Worm (Caenorhabditis elegans) whole organism, late embryonic: ENCODE results near the gene K05B2.4.

Source experiments
- F13H6.1 ChIP-seq: sonication (generic microtip); optimal IDR thresholded peaks from 2 replicates; lab custom pipeline; 2016; ENCODE audit warnings: missing genetic modification characterization, missing compliant biosample characterization
- K02D7.2 ChIP-seq: sonication (generic microtip); optimal IDR thresholded peaks from 2 replicates; lab custom pipeline; 2017; ENCODE audit warnings: mild to moderate bottlenecking, missing genetic modification characterization, missing compliant biosample characterization
- K09A11.1 ChIP-seq: sonication (generic microtip); optimal IDR thresholded peaks from 2 replicates; lab custom pipeline; 2017; ENCODE audit warnings: antibody characterized with exemption, mild to moderate bottlenecking, missing genetic modification characterization, missing compliant biosample characterization; ENCODE audit not compliant: insufficient read depth
- Y22D7AL.16 ChIP-seq: sonication (generic microtip); optimal IDR thresholded peaks from 2 replicates; lab custom pipeline; 2016; ENCODE audit warnings: missing genetic modification characterization, missing compliant biosample characterization
- ahr-1 ChIP-seq: sonication (generic microtip); optimal IDR thresholded peaks from 2 replicates; lab custom pipeline; 2016; ENCODE audit warnings: missing genetic modification characterization, missing compliant biosample characterization
- ama-1 ChIP-seq: fragments of 150-350 bp; optimal IDR thresholded peaks from 2 replicates; lab custom pipeline; 2014
- ceh-22 ChIP-seq: sonication (generic microtip); optimal IDR thresholded peaks from 2 replicates; lab custom pipeline; 2017; ENCODE audit warnings: missing biosample characterization, missing genetic modification characterization
- ceh-24 ChIP-seq: sonication (generic microtip); optimal IDR thresholded peaks from 2 replicates; lab custom pipeline; 2016; ENCODE audit warnings: mild to moderate bottlenecking, missing genetic modification characterization, missing compliant biosample characterization
- ceh-48 ChIP-seq: sonication (generic microtip); optimal IDR thresholded peaks from 2 replicates; lab custom pipeline; 2016; ENCODE audit warnings: missing genetic modification characterization, inconsistent platforms, missing compliant biosample characterization
- ceh-6 ChIP-seq: fragments of 200-800 bp; sonication (Bioruptor generic); optimal IDR thresholded peaks from 2 replicates; lab custom pipeline; 2018; ENCODE audit warnings: mild to moderate bottlenecking, missing genetic modification characterization, missing compliant biosample characterization
- elt-2 ChIP-seq: sonication (generic microtip); optimal IDR thresholded peaks from 2 replicates; lab custom pipeline; 2016; ENCODE audit warnings: missing genetic modification reagents, missing genetic modification characterization, missing compliant biosample characterization
- elt-4 ChIP-seq: sonication (generic microtip); optimal IDR thresholded peaks from 2 replicates; lab custom pipeline; 2016; ENCODE audit warnings: missing genetic modification characterization, missing compliant biosample characterization
- ets-4 ChIP-seq: sonication (generic microtip); optimal IDR thresholded peaks from 2 replicates; lab custom pipeline; 2016; ENCODE audit warnings: missing genetic modification characterization, missing compliant biosample characterization
- fax-1 ChIP-seq: sonication (generic microtip); optimal IDR thresholded peaks from 2 replicates; lab custom pipeline; 2016; ENCODE audit warnings: missing genotype, missing genetic modification characterization, missing compliant biosample characterization
- fkh-6 ChIP-seq: sonication (generic microtip); optimal IDR thresholded peaks from 2 replicates; lab custom pipeline; 2016; ENCODE audit warnings: missing genetic modification characterization, missing compliant biosample characterization
- hlh-13 ChIP-seq: fragments of 200-800 bp; sonication (Bioruptor generic); optimal IDR thresholded peaks from 2 replicates; lab custom pipeline; 2018; ENCODE audit warnings: mild to moderate bottlenecking, missing genetic modification characterization, missing compliant biosample characterization
- hlh-8 ChIP-seq: sonication (generic microtip); optimal IDR thresholded peaks from 2 replicates; lab custom pipeline; 2016; ENCODE audit warnings: missing genotype, missing genetic modification characterization, missing compliant biosample characterization
- lim-6 ChIP-seq: sonication (generic microtip); optimal IDR thresholded peaks from 2 replicates; lab custom pipeline; 2016; ENCODE audit warnings: missing genetic modification characterization, missing compliant biosample characterization
- mec-3 ChIP-seq: sonication (generic microtip); optimal IDR thresholded peaks from 2 replicates; lab custom pipeline; 2016; ENCODE audit warnings: borderline replicate concordance, missing genetic modification characterization, missing compliant biosample characterization
- nfya-1 ChIP-seq: sonication (generic microtip); optimal IDR thresholded peaks from 2 replicates; lab custom pipeline; 2017; ENCODE audit warnings: missing genetic modification characterization, mild to moderate bottlenecking, missing compliant biosample characterization, antibody characterized with exemption, moderate library complexity
- nhr-11 ChIP-seq: fragments of 150-350 bp; optimal IDR thresholded peaks from 2 replicates; lab custom pipeline; 2014; ENCODE audit warnings: missing biosample characterization, missing genetic modification characterization
- nhr-232 ChIP-seq: sonication (generic microtip); optimal IDR thresholded peaks from 2 replicates; lab custom pipeline; 2016; ENCODE audit warnings: missing genetic modification characterization, missing compliant biosample characterization
- npax-4 ChIP-seq: sonication (generic microtip); optimal IDR thresholded peaks from 2 replicates; lab custom pipeline; 2016; ENCODE audit warnings: missing genetic modification characterization, missing compliant biosample characterization
- odd-2 ChIP-seq: sonication (generic microtip); optimal IDR thresholded peaks from 2 replicates; lab custom pipeline; 2017; ENCODE audit warnings: antibody characterized with exemption, mild to moderate bottlenecking, missing genetic modification characterization, missing compliant biosample characterization
- pat-9 ChIP-seq: fragments of 200-800 bp; sonication (Bioruptor generic); optimal IDR thresholded peaks from 2 replicates; lab custom pipeline; 2018; ENCODE audit warnings: mild to moderate bottlenecking, missing genetic modification characterization, moderate library complexity, missing compliant biosample characterization
- pax-1 ChIP-seq: fragments of 150-350 bp; optimal IDR thresholded peaks from 2 replicates; lab custom pipeline; 2014; ENCODE audit warnings: missing biosample characterization, missing genetic modification characterization
- pqm-1 ChIP-seq: sonication (generic microtip); optimal IDR thresholded peaks from 2 replicates; lab custom pipeline; 2016; ENCODE audit warnings: missing genetic modification characterization, missing compliant biosample characterization
- rnt-1 ChIP-seq: sonication (generic microtip); optimal IDR thresholded peaks from 2 replicates; lab custom pipeline; 2016; ENCODE audit warnings: missing genetic modification characterization, missing compliant biosample characterization
- sox-2 ChIP-seq: fragments of 200-800 bp; sonication (Bioruptor generic); IDR thresholded peaks from 2 replicates; pipeline ENCODE4 v1.3.6; 2022; ENCODE audit warnings: missing genetic modification reagents, missing genetic modification characterization, missing compliant biosample characterization
- sox-4 ChIP-seq: sonication (generic microtip); optimal IDR thresholded peaks from 2 replicates; lab custom pipeline; 2017; ENCODE audit warnings: mild to moderate bottlenecking, missing genetic modification characterization, inconsistent platforms, missing compliant biosample characterization
- syd-9 ChIP-seq: sonication (generic microtip); optimal IDR thresholded peaks from 2 replicates; lab custom pipeline; 2016; ENCODE audit warnings: mild to moderate bottlenecking, missing genetic modification characterization, moderate library complexity, missing compliant biosample characterization
- ttx-3 ChIP-seq: sonication (generic microtip); optimal IDR thresholded peaks from 2 replicates; lab custom pipeline; 2016; ENCODE audit warnings: missing genetic modification reagents, missing genetic modification characterization, missing compliant biosample characterization
- unc-3 ChIP-seq, 2 experiments: fragments of 200-800 bp in 1 of 2; sonication (Bioruptor generic) in 1 of 2; sonication (generic microtip) in 1 of 2; conservative IDR thresholded peaks in 1 of 2; optimal IDR thresholded peaks in 1 of 2; 2 replicates each; pipeline versions ENCODE4 v1.3.6 to Lab custom; 2016 to 2022; ENCODE audit warnings: missing compliant biosample characterization in 2 of 2, missing genetic modification characterization in 2 of 2, missing genetic modification reagents in 1 of 2
- unc-42 ChIP-seq: sonication (generic microtip); optimal IDR thresholded peaks from 2 replicates; lab custom pipeline; 2016; ENCODE audit warnings: missing genotype, missing genetic modification characterization, missing compliant biosample characterization
- unc-55 ChIP-seq: sonication (generic microtip); optimal IDR thresholded peaks from 2 replicates; lab custom pipeline; 2017; ENCODE audit warnings: missing biosample characterization, missing genetic modification reagents, missing genetic modification characterization
- unc-86 ChIP-seq: sonication (generic microtip); optimal IDR thresholded peaks from 2 replicates; lab custom pipeline; 2016; ENCODE audit warnings: missing genetic modification characterization, missing compliant biosample characterization
- zip-5 ChIP-seq: sonication (generic microtip); optimal IDR thresholded peaks from 2 replicates; lab custom pipeline; 2016; ENCODE audit warnings: missing genetic modification characterization, missing compliant biosample characterization
- ztf-16 ChIP-seq: sonication (generic microtip); optimal IDR thresholded peaks from 2 replicates; lab custom pipeline; 2017; ENCODE audit warnings: missing genetic modification characterization, missing compliant biosample characterization

Gene K05B2.4

DNA sequence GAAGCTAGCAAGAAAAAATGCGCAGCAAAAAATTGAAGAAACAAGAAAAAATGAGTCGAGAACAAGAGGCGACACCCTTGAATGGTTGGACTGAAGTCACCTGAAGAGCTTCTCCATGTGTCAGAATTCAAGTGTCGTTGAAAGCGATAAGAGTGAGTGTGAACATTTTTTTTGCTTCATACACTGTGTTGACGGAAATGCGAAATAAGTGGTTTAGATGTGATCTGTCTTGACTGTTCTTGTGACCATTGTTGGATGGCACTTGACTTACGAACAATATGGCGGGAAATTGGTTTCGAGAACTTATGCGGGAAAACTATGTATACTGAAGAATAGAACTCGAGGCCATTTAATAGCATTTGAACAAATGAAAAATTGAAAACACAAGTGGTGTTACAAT is 40.8 kb downstream of the K05B2.4 start:
- TF ChIP-seq odd-2 (tag; lab: Kevin White, UChicago) (no peak), ama-1 (lab: Kevin White, UChicago) (no peak), pax-1 (tag; lab: Kevin White, UChicago) (no peak), unc-42 (no peak), nhr-232 (no peak), hlh-13 (no peak), ceh-6 (GFP tag; lab: Kevin White, UChicago) (no peak), syd-9 (no peak), nhr-11 (tag; lab: Kevin White, UChicago) (no peak), K02D7.2 (tag; lab: Kevin White, UChicago) (no peak), fax-1 (no peak), ttx-3 (tag; lab: Kevin White, UChicago) (no peak)
- TF ChIP-seq, all 69 proteins: peak for 0

- no peak for TF ChIP-seq F13H6.1 (tag; lab: Kevin White, UChicago)
- TF ChIP-seq lim-6, result no peak
- TF ChIP-seq mec-3, result no peak
- no peak for TF ChIP-seq nhr-232
- TF ChIP-seq npax-4 (tag; lab: Kevin White, UChicago), result no peak
- TF ChIP-seq ets-4, result no peak
- TF ChIP-seq unc-3 (GFP tag; conservative IDR thresholded peaks at IDR 0.05; lab: Robert Waterston, UW), result no peak
- TF ChIP-seq unc-3 (tag; optimal IDR thresholded peaks at IDR 0.05; lab: Kevin White, UChicago), result no peak
- TF ChIP-seq elt-4, result no peak
- TF ChIP-seq sox-4, result no peak
- TF ChIP-seq hlh-8 (tag; lab: Kevin White, UChicago), result no peak
- TF ChIP-seq syd-9, result no peak
- TF ChIP-seq ceh-22 (tag; lab: Kevin White, UChicago), result no peak
- TF ChIP-seq ahr-1 (tag; lab: Kevin White, UChicago), result no peak
- TF ChIP-seq sox-2, result no peak
- TF ChIP-seq nfya-1 (tag; lab: Kevin White, UChicago), result no peak
- no peak for TF ChIP-seq K09A11.1
- no peak for TF ChIP-seq pqm-1 (tag; lab: Kevin White, UChicago)
These were observed 43.9 kb downstream of the K05B2.4 start, which contains the start of gene tsp-14 for ce11 chrX:4876904-4877303. Gene tsp-14 (minus strand): TSS chrX:4876965.

DNA sequence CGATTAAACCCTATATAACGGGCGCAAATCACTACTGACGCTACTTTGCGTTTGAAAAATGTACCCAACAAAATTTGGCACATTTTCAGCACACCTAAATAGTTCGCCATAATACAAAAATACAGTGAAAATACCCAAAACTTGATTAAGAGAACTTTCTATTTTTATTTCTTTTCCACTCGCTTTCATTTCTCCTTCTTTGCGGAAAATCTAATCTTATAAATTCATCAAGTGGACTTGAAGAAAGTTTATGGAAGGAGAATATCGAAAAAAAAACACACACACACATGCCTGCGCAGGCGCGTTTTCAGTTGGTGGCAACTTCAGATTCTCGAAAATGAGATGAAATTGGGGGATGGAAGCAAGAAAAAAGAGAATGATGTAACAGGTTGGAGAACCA is 45.5 kb downstream of the K05B2.4 start:
- TF ChIP-seq rnt-1 (tag; lab: Kevin White, UChicago), result no peak
- TF ChIP-seq nhr-11 (tag; lab: Kevin White, UChicago), result no peak
- TF ChIP-seq ceh-24, result no peak
- no peak for TF ChIP-seq ets-4
- no peak for TF ChIP-seq fkh-6 (tag; lab: Kevin White, UChicago)
- TF ChIP-seq pat-9, result no peak

ce11 chrX:4872758-4873157 is 48.0 kb downstream of the K05B2.4 start:
- TF ChIP-seq pat-9 (no peak), elt-2 (tag; lab: Kevin White, UChicago) (no peak), ceh-48 (no peak), hlh-13 (no peak), pqm-1 (tag; lab: Kevin White, UChicago) (no peak), Y22D7AL.16 (tag; lab: Kevin White, UChicago) (no peak), ceh-22 (tag; lab: Kevin White, UChicago) (no peak), zip-5 (no peak), K02D7.2 (tag; lab: Kevin White, UChicago) (no peak), unc-86 (tag; lab: Kevin White, UChicago) (no peak), unc-55 (GFP tag; lab: Kevin White, UChicago) (no peak), rnt-1 (tag; lab: Kevin White, UChicago) (no peak), unc-3 (GFP tag; conservative IDR thresholded peaks at IDR 0.05; lab: Robert Waterston, UW) (no peak), unc-3 (tag; optimal IDR thresholded peaks at IDR 0.05; lab: Kevin White, UChicago) (no peak), ztf-16 (no peak), hlh-8 (tag; lab: Kevin White, UChicago) (no peak), ahr-1 (tag; lab: Kevin White, UChicago) (no peak), mec-3 (no peak)
